Fruit fly (Drosophila melanogaster): ENCODE results near the gene Alg9.

dm6 chr3R:25262322-25262761 lies 41.0 kb downstream of the Alg9 start, which contains the start of the genes Kdsr and CG11858:
- TF ChIP-seq h (optimal IDR thresholded peaks at IDR 0.05) (no peak), ttk (optimal IDR thresholded peaks at IDR 0.05) (no peak), Sin3A (optimal IDR thresholded peaks at IDR 0.05) (no peak)

Data from Kc167 (cell line).